Fruit fly (Drosophila melanogaster): Measurements from ENCODE around the gene CG9550.
A peak's percentile ranks its signal among the peaks of the same experiment; 100 is the strongest.

dm6 chr2L:6490783-6491249 lies 6.0 kb upstream of the CG9550 start, which contains the start of the genes Phf5a and CG31638:
- TF ChIP-seq D1 (tag; optimal IDR thresholded peaks at IDR 0.05) (no peak), CG13204 (GFP tag; optimal IDR thresholded peaks at IDR 0.05) (no peak), Pif1B (GFP tag; optimal IDR thresholded peaks at IDR 0.05) (no peak), CG32121 (GFP tag; IDR thresholded peaks at IDR 0.05) (peak; percentile 96), gl (tag; optimal IDR thresholded peaks at IDR 0.05) (peak; percentile 73), Snoo (tag; optimal IDR thresholded peaks at IDR 0.05) (peak; percentile 84), CG12605 (GFP tag; IDR thresholded peaks at IDR 0.05) (no peak), CG14655 (GFP tag; optimal IDR thresholded peaks at IDR 0.05) (no peak), CG34367 (tag; optimal IDR thresholded peaks at IDR 0.05) (peak; percentile 71)
